Fruit fly (Drosophila melanogaster) whole organism, embryonic: ENCODE measurements around the gene Rnb.

Source experiments
- ATbp ChIP-seq: fragments of 200-800 bp; sonication (Bioruptor generic); optimal IDR thresholded peaks from 2 replicates; lab custom pipeline; 2017; ENCODE audit warnings: missing biosample characterization, mild to moderate bottlenecking, missing genetic modification characterization, missing genetic modification reagents
- Asciz ChIP-seq: fragments of 200-800 bp; sonication (Bioruptor generic); optimal IDR thresholded peaks from 2 replicates; lab custom pipeline; 2017; ENCODE audit warnings: missing biosample characterization, mild to moderate bottlenecking, missing genetic modification characterization, missing genetic modification reagents
- Blimp-1 ChIP-seq: fragments of 200-800 bp; sonication (Bioruptor generic); optimal IDR thresholded peaks from 3 replicates; lab custom pipeline; 2018; ENCODE audit warnings: missing biosample characterization, missing genetic modification characterization, mild to moderate bottlenecking, moderate library complexity, missing genetic modification reagents
- BtbVII ChIP-seq: fragments of 200-800 bp; sonication (Bioruptor generic); optimal IDR thresholded peaks from 3 replicates; lab custom pipeline; 2017; ENCODE audit warnings: missing biosample characterization, mild to moderate bottlenecking, missing genetic modification characterization
- C15 ChIP-seq: fragments of 200-800 bp; sonication (Bioruptor generic); IDR thresholded peaks from 3 replicates; pipeline ENCODE4 v1.3.6; 2022; ENCODE audit warnings: missing biosample characterization, missing genetic modification characterization
- CG10543 ChIP-seq: fragments of 200-800 bp; sonication (Bioruptor generic); optimal IDR thresholded peaks from 3 replicates; lab custom pipeline; 2017; ENCODE audit warnings: missing biosample characterization, mild to moderate bottlenecking, missing genetic modification characterization, moderate library complexity
- CG10979 ChIP-seq: fragments of 200-800 bp; sonication (Bioruptor generic); optimal IDR thresholded peaks from 2 replicates; lab custom pipeline; 2018; ENCODE audit warnings: missing biosample characterization, mild to moderate bottlenecking, missing genetic modification characterization, moderate library complexity
- CG1233 ChIP-seq: fragments of 200-800 bp; sonication (Bioruptor generic); optimal IDR thresholded peaks from 4 replicates; lab custom pipeline; 2018; ENCODE audit warnings: missing biosample characterization, mild to moderate bottlenecking, missing genetic modification characterization
- CG13123 ChIP-seq: fragments of 200-800 bp; sonication (Bioruptor generic); optimal IDR thresholded peaks from 2 replicates; lab custom pipeline; 2016; ENCODE audit warnings: missing biosample characterization, missing genetic modification characterization
- CG31365 ChIP-seq: fragments of 200-800 bp; sonication (Bioruptor generic); optimal IDR thresholded peaks from 2 replicates; lab custom pipeline; 2018; ENCODE audit warnings: missing biosample characterization, mild to moderate bottlenecking, missing genetic modification characterization
- CG33213 ChIP-seq: fragments of 200-800 bp; sonication (Bioruptor generic); optimal IDR thresholded peaks from 3 replicates; lab custom pipeline; 2016; ENCODE audit warnings: missing biosample characterization, missing genetic modification characterization
- CG3407 ChIP-seq: fragments of 200-800 bp; sonication (Bioruptor generic); optimal IDR thresholded peaks from 2 replicates; lab custom pipeline; 2018; ENCODE audit warnings: missing biosample characterization, mild to moderate bottlenecking, missing genetic modification characterization
- CG4282 ChIP-seq: fragments of 200-800 bp; sonication (Bioruptor generic); optimal IDR thresholded peaks from 2 replicates; lab custom pipeline; 2016; ENCODE audit warnings: missing biosample characterization, missing genetic modification characterization
- CG4328 ChIP-seq: fragments of 200-800 bp; sonication (Bioruptor generic); optimal IDR thresholded peaks from 3 replicates; lab custom pipeline; 2017; ENCODE audit warnings: missing biosample characterization, missing genetic modification reagents, missing genetic modification characterization
- CG4854 ChIP-seq: fragments of 200-800 bp; sonication (Bioruptor generic); optimal IDR thresholded peaks from 2 replicates; lab custom pipeline; 2016; ENCODE audit warnings: missing biosample characterization, missing genetic modification characterization, inconsistent platforms
- CG6765 ChIP-seq: fragments of 200-800 bp; sonication (Bioruptor generic); optimal IDR thresholded peaks from 3 replicates; lab custom pipeline; 2017; ENCODE audit warnings: missing biosample characterization, mild to moderate bottlenecking, missing genetic modification characterization
- CG6854 ChIP-seq: fragments of 200-800 bp; sonication (Bioruptor generic); optimal IDR thresholded peaks from 3 replicates; lab custom pipeline; 2017; ENCODE audit warnings: missing biosample characterization, mild to moderate bottlenecking, missing genetic modification characterization
- CG7357 ChIP-seq: fragments of 200-800 bp; sonication (Bioruptor generic); IDR thresholded peaks from 3 replicates; pipeline ENCODE4 v1.3.6; 2022; ENCODE audit warnings: missing biosample characterization, missing genetic modification characterization
- CG7987 ChIP-seq: fragments of 200-800 bp; sonication (Bioruptor generic); optimal IDR thresholded peaks from 2 replicates; lab custom pipeline; 2018; ENCODE audit warnings: missing biosample characterization, mild to moderate bottlenecking, missing genetic modification characterization, moderate library complexity
- CG8281 ChIP-seq: fragments of 200-800 bp; sonication (Bioruptor generic); optimal IDR thresholded peaks from 2 replicates; lab custom pipeline; 2018; ENCODE audit warnings: missing biosample characterization, mild to moderate bottlenecking, missing genetic modification characterization, moderate library complexity
- CG8359 ChIP-seq: fragments of 200-800 bp; sonication (Bioruptor generic); optimal IDR thresholded peaks from 2 replicates; lab custom pipeline; 2017; ENCODE audit warnings: missing biosample characterization, mild to moderate bottlenecking, missing genetic modification characterization, borderline replicate concordance
- CG8924 ChIP-seq: fragments of 200-800 bp; optimal IDR thresholded peaks from 3 replicates; lab custom pipeline; 2019; ENCODE audit warnings: missing biosample characterization, mild to moderate bottlenecking, missing genetic modification characterization, moderate library complexity
- CG9727 ChIP-seq: fragments of 200-800 bp; sonication (Bioruptor generic); optimal IDR thresholded peaks from 3 replicates; lab custom pipeline; 2017; ENCODE audit warnings: missing biosample characterization, mild to moderate bottlenecking, missing genetic modification characterization
- Camta ChIP-seq: fragments of 200-800 bp; sonication (Bioruptor generic); optimal IDR thresholded peaks from 2 replicates; lab custom pipeline; 2016; ENCODE audit warnings: missing biosample characterization, missing genetic modification characterization
- Deaf1 ChIP-seq: fragments of 200-800 bp; optimal IDR thresholded peaks from 3 replicates; lab custom pipeline; 2019; ENCODE audit warnings: missing biosample characterization, mild to moderate bottlenecking, missing genetic modification characterization, moderate library complexity
- Ets65A ChIP-seq: fragments of 200-800 bp; sonication (Bioruptor generic); peaks from one replicate; lab custom pipeline; 2016; ENCODE audit warnings: missing biosample characterization, missing genetic modification characterization
- HLHmδ ChIP-seq: fragments of 200-800 bp; sonication (Bioruptor generic); optimal IDR thresholded peaks from 2 replicates; lab custom pipeline; 2018; ENCODE audit warnings: missing biosample characterization, mild to moderate bottlenecking, missing genetic modification characterization, moderate library complexity
- Jarid2 ChIP-seq: fragments of 200-800 bp; sonication (Bioruptor generic); optimal IDR thresholded peaks from 3 replicates; lab custom pipeline; 2017; ENCODE audit warnings: mild to moderate bottlenecking, missing biosample characterization, missing genetic modification reagents, missing genetic modification characterization
- Kr ChIP-seq: fragments of 200-800 bp; sonication (Bioruptor generic); optimal IDR thresholded peaks from 2 replicates; lab custom pipeline; 2017; ENCODE audit warnings: missing biosample characterization, mild to moderate bottlenecking, missing genetic modification characterization
- Med ChIP-seq: fragments of 200-800 bp; sonication (Bioruptor generic); peaks from one replicate; lab custom pipeline; 2016; ENCODE audit warnings: missing biosample characterization, missing genetic modification characterization, mild to moderate bottlenecking, inconsistent platforms, moderate library complexity
- PHDP ChIP-seq: fragments of 200-800 bp; sonication (Bioruptor generic); optimal IDR thresholded peaks from 3 replicates; lab custom pipeline; 2018; ENCODE audit warnings: missing biosample characterization, mild to moderate bottlenecking, missing genetic modification characterization, moderate library complexity
- Spps ChIP-seq: fragments of 200-800 bp; sonication (Bioruptor generic); optimal IDR thresholded peaks from 2 replicates; lab custom pipeline; 2018; ENCODE audit warnings: missing biosample characterization, mild to moderate bottlenecking, missing genetic modification characterization
- Sry-β ChIP-seq: fragments of 200-800 bp; sonication (Bioruptor generic); optimal IDR thresholded peaks from 2 replicates; lab custom pipeline; 2018; ENCODE audit warnings: missing biosample characterization, mild to moderate bottlenecking, missing genetic modification characterization, moderate library complexity
- Stat92E ChIP-seq, 3 experiments: fragments of >200 bp in 2 of 3; fragments of 200-800 bp in 1 of 3; sonication (Bioruptor generic) in 1 of 3; optimal IDR thresholded peaks; 2 replicates each; lab custom pipeline; 2017 to 2019; ENCODE audit warnings: missing biosample characterization in 3 of 3, missing genetic modification characterization in 3 of 3, mild to moderate bottlenecking in 1 of 3, moderate library complexity in 1 of 3
- ac ChIP-seq: fragments of 200-800 bp; sonication (Bioruptor generic); optimal IDR thresholded peaks from 3 replicates; lab custom pipeline; 2017; ENCODE audit warnings: missing biosample characterization, mild to moderate bottlenecking, missing genetic modification characterization
- bab2 ChIP-seq: fragments of 200-800 bp; sonication (Bioruptor generic); optimal IDR thresholded peaks from 2 replicates; lab custom pipeline; 2016; ENCODE audit warnings: missing biosample characterization, missing genetic modification characterization
- chinmo ChIP-seq: fragments of 200-800 bp; sonication (Bioruptor generic); IDR thresholded peaks from 4 replicates; pipeline ENCODE4 v1.3.6; 2022; ENCODE audit warnings: missing biosample characterization, missing genetic modification characterization; ENCODE audit not compliant: partially characterized antibody
- dmrt11E ChIP-seq: fragments of 200-800 bp; sonication (Bioruptor generic); optimal IDR thresholded peaks from 3 replicates; lab custom pipeline; 2018; ENCODE audit warnings: missing biosample characterization, mild to moderate bottlenecking, missing genetic modification characterization, moderate library complexity
- gcm ChIP-seq: fragments of 200-800 bp; sonication (Bioruptor generic); optimal IDR thresholded peaks from 2 replicates; lab custom pipeline; 2019; ENCODE audit warnings: missing biosample characterization, mild to moderate bottlenecking, missing genetic modification characterization, moderate library complexity
- ind ChIP-seq: fragments of 200-800 bp; sonication (Bioruptor generic); optimal IDR thresholded peaks from 3 replicates; lab custom pipeline; 2016; ENCODE audit warnings: missing biosample characterization, missing genetic modification characterization
- nerfin-1 ChIP-seq: fragments of 200-800 bp; sonication (Bioruptor generic); optimal IDR thresholded peaks from 3 replicates; lab custom pipeline; 2019; ENCODE audit warnings: missing biosample characterization, mild to moderate bottlenecking, missing genetic modification characterization, moderate library complexity
- sens ChIP-seq: fragments of 200-800 bp; sonication (Bioruptor generic); peaks from one replicate; lab custom pipeline; 2016; ENCODE audit warnings: missing biosample characterization, missing genetic modification characterization
- trem ChIP-seq: fragments of 200-800 bp; optimal IDR thresholded peaks from 3 replicates; lab custom pipeline; 2019; ENCODE audit warnings: missing biosample characterization, mild to moderate bottlenecking, missing genetic modification characterization, moderate library complexity

Rnb gene

DNA sequence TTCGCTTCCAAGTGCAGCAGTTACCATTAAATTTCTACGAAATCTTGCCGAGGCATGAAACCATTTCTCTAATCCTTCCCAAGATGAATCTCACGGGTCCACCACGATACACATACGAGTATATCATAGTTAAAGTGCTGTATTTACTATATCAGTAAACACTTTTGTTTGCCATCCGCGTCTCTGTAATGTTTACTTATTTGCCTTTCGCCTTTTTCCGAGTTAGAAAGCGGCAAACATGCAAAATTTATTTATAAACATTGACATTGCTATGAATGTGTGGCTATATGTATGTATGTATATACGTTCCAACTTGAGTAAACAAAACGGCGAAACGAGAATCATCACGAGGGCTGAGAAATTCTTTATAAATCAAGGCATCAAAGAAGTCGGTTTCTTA lies 31.8 kb upstream of the Rnb start (continued):
- TF ChIP-seq Med (GFP tag; lab: Kevin White, UChicago), result peak; percentile 73
- TF ChIP-seq Jarid2 (GFP tag; lab: Kevin White, UChicago), result peak; percentile 15
- peak; percentile 18 for TF ChIP-seq dmrt11E (tag; lab: Kevin White, UChicago)
- TF ChIP-seq C15 (GFP tag; lab: Robert Waterston, UW), result no peak
- no peak for TF ChIP-seq Deaf1
- TF ChIP-seq trem, result peak; percentile 56
- TF ChIP-seq CG10979 (tag; lab: Kevin White, UChicago), result peak; percentile 54
- TF ChIP-seq CG3407 (GFP tag; lab: Kevin White, UChicago), result peak; percentile 17
- peak; percentile 79 for TF ChIP-seq CG7987
- TF ChIP-seq Ets65A (GFP tag; lab: Kevin White, UChicago), result no peak
- peak; percentile 66 for TF ChIP-seq CG8359 (GFP tag; lab: Kevin White, UChicago)
- no peak for TF ChIP-seq PHDP (tag; lab: Kevin White, UChicago)
- TF ChIP-seq CG4854 (GFP tag; lab: Kevin White, UChicago), result no peak
- peak; percentile 80 for TF ChIP-seq nerfin-1 (tag; lab: Kevin White, UChicago)
- TF ChIP-seq Asciz, result peak; percentile 79
- TF ChIP-seq Spps (tag; lab: Kevin White, UChicago), result peak; percentile 63
- no peak for TF ChIP-seq chinmo (GFP tag; lab: Robert Waterston, UW)
- peak; percentile 84 for TF ChIP-seq sens (GFP tag; lab: Kevin White, UChicago)
- TF ChIP-seq CG8924, result peak; percentile 63
- TF ChIP-seq CG33213 (GFP tag; lab: Kevin White, UChicago), result peak; percentile 24
- no peak for TF ChIP-seq Camta
- TF ChIP-seq Stat92E (GFP tag; optimal IDR thresholded peaks at IDR 0.05; lab: Kevin White, UChicago), result peak in 1 of 3 experiments; percentile 29
- peak; percentile 62 for TF ChIP-seq ATbp (GFP tag; lab: Kevin White, UChicago)
- peak; percentile 62 for TF ChIP-seq CG31365
- TF ChIP-seq CG7357 (GFP tag; lab: Robert Waterston, UW), result no peak
- peak; percentile 84 for TF ChIP-seq CG1233 (GFP tag; lab: Kevin White, UChicago)
- peak; percentile 88 for TF ChIP-seq Kr (GFP tag; lab: Kevin White, UChicago)
- no peak for TF ChIP-seq CG13123 (GFP tag; lab: Kevin White, UChicago)
- peak; percentile 1 for TF ChIP-seq CG6765
- peak; percentile 18 for TF ChIP-seq CG10543 (GFP tag; lab: Kevin White, UChicago)
- peak; percentile 56 for TF ChIP-seq ac (GFP tag; lab: Kevin White, UChicago)
- TF ChIP-seq CG9727, result peak; percentile 79
- TF ChIP-seq Blimp-1 (GFP tag; lab: Kevin White, UChicago), result peak; percentile 71
- peak; percentile 29 for TF ChIP-seq CG8281 (tag; lab: Kevin White, UChicago)
- peak; percentile 54 for TF ChIP-seq HLHmδ
- no peak for TF ChIP-seq CG4282 (GFP tag; lab: Kevin White, UChicago)
- TF ChIP-seq CG6854 (GFP tag; lab: Kevin White, UChicago), result peak; percentile 2
- peak; percentile 9 for TF ChIP-seq bab2 (GFP tag; lab: Kevin White, UChicago)
- TF ChIP-seq Sry-β (GFP tag; lab: Kevin White, UChicago), result peak; percentile 54
- TF ChIP-seq ind (GFP tag; lab: Kevin White, UChicago), result no peak
- TF ChIP-seq BtbVII (GFP tag; lab: Kevin White, UChicago), result peak; percentile 45
- peak; percentile 33 for TF ChIP-seq CG4328
- TF ChIP-seq gcm (GFP tag; lab: Kevin White, UChicago), result peak; percentile 13
